Fruit fly (Drosophila melanogaster) whole organism, wandering third instar larva: ENCODE data around the gene CG10086.

Source experiments
- Abd-B ChIP-seq: fragments of >200 bp; optimal IDR thresholded peaks from 2 replicates; lab custom pipeline; 2017; ENCODE audit warnings: missing biosample characterization, missing genetic modification characterization
- CG32264 ChIP-seq: fragments of 200-800 bp; sonication (Bioruptor generic); optimal IDR thresholded peaks from 2 replicates; lab custom pipeline; 2016; ENCODE audit warnings: missing biosample characterization, missing genetic modification characterization
- CG9705 ChIP-seq: fragments of 200-800 bp; sonication (Bioruptor generic); optimal IDR thresholded peaks from 2 replicates; lab custom pipeline; 2018; ENCODE audit warnings: missing biosample characterization, mild to moderate bottlenecking, missing genetic modification characterization
- CrebA ChIP-seq: fragments of 200-800 bp; sonication (Bioruptor generic); optimal IDR thresholded peaks from 2 replicates; lab custom pipeline; 2016; ENCODE audit warnings: missing biosample characterization, mild to moderate bottlenecking, missing genetic modification characterization, borderline replicate concordance
- Dfd ChIP-seq: fragments of >200 bp; optimal IDR thresholded peaks from 2 replicates; lab custom pipeline; 2017; ENCODE audit warnings: missing biosample characterization, missing genetic modification characterization
- Dif ChIP-seq: fragments of 200-275, 200-300 bp; sonication (Bioruptor generic); optimal IDR thresholded peaks from 2 replicates; lab custom pipeline; 2018; ENCODE audit warnings: missing biosample characterization, missing genetic modification characterization; ENCODE audit not compliant: partially characterized antibody
- GATAd ChIP-seq: sonication (Bioruptor generic); optimal IDR thresholded peaks from 2 replicates; lab custom pipeline; 2016; ENCODE audit warnings: missing biosample characterization, missing genetic modification characterization
- HLH106 ChIP-seq: fragments of 200-800 bp; optimal IDR thresholded peaks from 3 replicates; lab custom pipeline; 2019; ENCODE audit warnings: missing biosample characterization, mild to moderate bottlenecking, missing genetic modification characterization, moderate library complexity
- Hnf4 ChIP-seq: fragments of 200-800 bp; sonication (Bioruptor generic); optimal IDR thresholded peaks from 2 replicates; lab custom pipeline; 2016; ENCODE audit warnings: missing biosample characterization, mild to moderate bottlenecking, missing genetic modification characterization
- Hr78 ChIP-seq: fragments of >200 bp; optimal IDR thresholded peaks from 2 replicates; lab custom pipeline; 2017; ENCODE audit warnings: missing biosample characterization, missing genetic modification characterization
- Hr83 ChIP-seq: fragments of 200-300 bp; sonication (Bioruptor generic); optimal IDR thresholded peaks from 2 replicates; lab custom pipeline; 2016; ENCODE audit warnings: missing biosample characterization, mild to moderate bottlenecking, missing genetic modification characterization, moderate library complexity; ENCODE audit not compliant: poor library complexity, severe bottlenecking
- Jra ChIP-seq: sonication (Bioruptor generic); optimal IDR thresholded peaks from 2 replicates; lab custom pipeline; 2016; ENCODE audit warnings: missing biosample characterization, missing genetic modification characterization
- Mio ChIP-seq: sonication (Bioruptor generic); optimal IDR thresholded peaks from 2 replicates; lab custom pipeline; 2016; ENCODE audit warnings: missing biosample characterization, missing genetic modification characterization
- Myc ChIP-seq: fragments of >200 bp; optimal IDR thresholded peaks from 2 replicates; lab custom pipeline; 2017
- N ChIP-seq: fragments of >200 bp; optimal IDR thresholded peaks from 2 replicates; lab custom pipeline; 2018; ENCODE audit warnings: missing biosample characterization, missing external identifiers, missing genetic modification characterization
- OdsH ChIP-seq: fragments of 200-800 bp; sonication (Bioruptor generic); optimal IDR thresholded peaks from 2 replicates; lab custom pipeline; 2016; ENCODE audit warnings: missing biosample characterization, mild to moderate bottlenecking, missing genetic modification characterization
- Rel ChIP-seq, 2 experiments: fragments of 200-800 bp; sonication (Bioruptor generic) in 1 of 2; optimal IDR thresholded peaks; 2 replicates in 1 of 2; 3 replicates in 1 of 2; lab custom pipeline; 2016 to 2019; ENCODE audit warnings: mild to moderate bottlenecking in 2 of 2, missing biosample characterization in 2 of 2, missing genetic modification characterization in 2 of 2, moderate library complexity in 1 of 2
- Sp1 ChIP-seq: fragments of 200-800 bp; sonication (Bioruptor generic); optimal IDR thresholded peaks from 3 replicates; lab custom pipeline; 2019; ENCODE audit warnings: missing biosample characterization, mild to moderate bottlenecking, missing genetic modification characterization, moderate library complexity
- br ChIP-seq: fragments of 200-800 bp; sonication (Bioruptor generic); optimal IDR thresholded peaks from 2 replicates; lab custom pipeline; 2016; ENCODE audit warnings: missing biosample characterization, missing genetic modification characterization
- brk ChIP-seq: fragments of 200-800 bp; sonication (Bioruptor generic); optimal IDR thresholded peaks from 2 replicates; lab custom pipeline; 2016; ENCODE audit warnings: missing biosample characterization, mild to moderate bottlenecking, missing genetic modification characterization
- dmrt93B ChIP-seq: fragments of 200-800 bp; sonication (Bioruptor generic); optimal IDR thresholded peaks from 2 replicates; lab custom pipeline; 2018; ENCODE audit warnings: missing biosample characterization, mild to moderate bottlenecking, missing genetic modification characterization
- dsf ChIP-seq: sonication (Bioruptor generic); optimal IDR thresholded peaks from 2 replicates; lab custom pipeline; 2016; ENCODE audit warnings: missing biosample characterization, missing genetic modification characterization, borderline replicate concordance
- ey ChIP-seq: fragments of 200-800 bp; sonication (Bioruptor generic); optimal IDR thresholded peaks from 2 replicates; lab custom pipeline; 2016; ENCODE audit warnings: missing biosample characterization, missing genetic modification characterization
- foxo ChIP-seq, 2 experiments: fragments of 200-800 bp; sonication (Bioruptor generic); optimal IDR thresholded peaks; 2 replicates in 1 of 2; 3 replicates in 1 of 2; lab custom pipeline; 2016 to 2017; ENCODE audit warnings: missing biosample characterization in 2 of 2, missing genetic modification characterization in 2 of 2
- fru ChIP-seq: fragments of 200-800 bp; sonication (Bioruptor generic); optimal IDR thresholded peaks from 3 replicates; lab custom pipeline; 2016; ENCODE audit warnings: missing biosample characterization, mild to moderate bottlenecking, missing genetic modification characterization
- lola ChIP-seq: fragments of >200 bp; optimal IDR thresholded peaks from 2 replicates; lab custom pipeline; 2017; ENCODE audit warnings: missing biosample characterization, missing genetic modification characterization
- pan ChIP-seq: fragments of >200 bp; optimal IDR thresholded peaks from 2 replicates; lab custom pipeline; 2017
- psq ChIP-seq: fragments of 200-800 bp; sonication (Bioruptor generic); optimal IDR thresholded peaks from 3 replicates; lab custom pipeline; 2017; ENCODE audit warnings: missing biosample characterization, mild to moderate bottlenecking, missing genetic modification characterization, moderate library complexity
- rgr ChIP-seq: fragments of 200-800 bp; sonication (Bioruptor generic); optimal IDR thresholded peaks from 3 replicates; lab custom pipeline; 2016; ENCODE audit warnings: missing biosample characterization, mild to moderate bottlenecking, missing genetic modification characterization
- sage ChIP-seq: fragments of 200-800 bp; sonication (Bioruptor generic); optimal IDR thresholded peaks from 2 replicates; lab custom pipeline; 2016; ENCODE audit warnings: missing biosample characterization, mild to moderate bottlenecking, missing genetic modification characterization
- usp ChIP-seq: fragments of >200 bp; optimal IDR thresholded peaks from 2 replicates; lab custom pipeline; 2017; ENCODE audit warnings: missing biosample characterization, missing genetic modification characterization
- woc ChIP-seq: sonication (Bioruptor generic); optimal IDR thresholded peaks from 2 replicates; lab custom pipeline; 2016; ENCODE audit warnings: missing biosample characterization, mild to moderate bottlenecking, missing genetic modification characterization

CG10086 gene

dm6 chr3R:7771656-7772055 is 18.8 kb upstream of the CG10086 start, which contains the start of gene CG11286:
Gene CG11286, minus strand, starts transcription at chr3R:7771756.
- no peak for TF ChIP-seq Jra (GFP tag; lab: Kevin White, UChicago)
- no peak for TF ChIP-seq dmrt93B (GFP tag; lab: Kevin White, UChicago)
- TF ChIP-seq psq (GFP tag; lab: Kevin White, UChicago): no peak
- no peak for TF ChIP-seq rgr (GFP tag; lab: Kevin White, UChicago)
- TF ChIP-seq HLH106 (tag; lab: Kevin White, UChicago): no peak
- TF ChIP-seq Abd-B (GFP tag; lab: Kevin White, UChicago): no peak
- TF ChIP-seq woc: no peak
- no peak for TF ChIP-seq GATAd
- no peak for TF ChIP-seq CG9705 (GFP tag; lab: Kevin White, UChicago)
- TF ChIP-seq usp (GFP tag; lab: Kevin White, UChicago): no peak
- no peak for TF ChIP-seq pan (lab: Kevin White, UChicago)
- no peak for TF ChIP-seq Sp1 (GFP tag; lab: Kevin White, UChicago)
- TF ChIP-seq dsf: no peak
- no peak for TF ChIP-seq Hr83 (GFP tag; lab: Kevin White, UChicago)
- TF ChIP-seq CG32264: no peak
- TF ChIP-seq ey (GFP tag; lab: Kevin White, UChicago): no peak
- TF ChIP-seq Hnf4 (GFP tag; lab: Kevin White, UChicago): no peak
- no peak for TF ChIP-seq sage (GFP tag; lab: Kevin White, UChicago)
- TF ChIP-seq Mio (GFP tag; lab: Kevin White, UChicago): no peak
- TF ChIP-seq, all 38 proteins: peak for 0

- TF ChIP-seq Myc (lab: Kevin White, UChicago) (peak; percentile 57), CG9705 (GFP tag; lab: Kevin White, UChicago) (no peak)
These were observed 10.8 kb upstream of the CG10086 start for dm6 chr3R:7779620-7780019.

dm6 chr3R:7782933-7783686 is 7.3 kb upstream of the CG10086 start, which contains the start of gene CG18747:
Gene CG18747, minus strand, starts transcription at chr3R:7783446.
- no peak for TF ChIP-seq Rel (GFP tag; optimal IDR thresholded peaks at IDR 0.05; lab: Kevin White, UChicago)
- peak; percentile 35 for TF ChIP-seq Rel (tag; optimal IDR thresholded peaks at IDR 0.05; lab: Kevin White, UChicago)
- no peak for TF ChIP-seq foxo (GFP tag; optimal IDR thresholded peaks at IDR 0.05; lab: Kevin White, UChicago)

- peak; percentile 15 for TF ChIP-seq rgr (GFP tag; lab: Kevin White, UChicago)
- TF ChIP-seq Rel (GFP tag; optimal IDR thresholded peaks at IDR 0.05; lab: Kevin White, UChicago): no peak
- peak; percentile 40 for TF ChIP-seq Rel (tag; optimal IDR thresholded peaks at IDR 0.05; lab: Kevin White, UChicago)
- no peak for TF ChIP-seq Hr83 (GFP tag; lab: Kevin White, UChicago)
- peak; percentile 11 for TF ChIP-seq Jra (GFP tag; lab: Kevin White, UChicago)
These were observed 4.6 kb upstream of the CG10086 start, which contains the start of gene CG18745 for dm6 chr3R:7785784-7786183. Gene CG18745, minus strand, starts transcription at chr3R:7786119.

dm6 chr3R:7787899-7788298 is 2.5 kb upstream of the CG10086 start, which contains the start of gene CG18748:
Gene CG18748, minus strand, starts transcription at chr3R:7787923.
- TF ChIP-seq Rel (GFP tag; optimal IDR thresholded peaks at IDR 0.05; lab: Kevin White, UChicago) (no peak), Rel (tag; optimal IDR thresholded peaks at IDR 0.05; lab: Kevin White, UChicago) (peak; percentile 96), dsf (no peak), pan (lab: Kevin White, UChicago) (no peak), rgr (GFP tag; lab: Kevin White, UChicago) (no peak), br (no peak), CrebA (GFP tag; lab: Kevin White, UChicago) (peak; percentile 11), Dfd (no peak), fru (GFP tag; lab: Kevin White, UChicago) (no peak), N (no peak)

- no peak for TF ChIP-seq sage (GFP tag; lab: Kevin White, UChicago)
- no peak for TF ChIP-seq Dif (GFP tag; lab: Kevin White, UChicago)
- no peak for TF ChIP-seq usp (GFP tag; lab: Kevin White, UChicago)
- TF ChIP-seq Hr78 (GFP tag; lab: Kevin White, UChicago): no peak
- no peak for TF ChIP-seq br
- TF ChIP-seq brk: no peak
- no peak for TF ChIP-seq Abd-B (GFP tag; lab: Kevin White, UChicago)
- no peak for TF ChIP-seq OdsH (GFP tag; lab: Kevin White, UChicago)
- no peak for TF ChIP-seq Myc (lab: Kevin White, UChicago)
- TF ChIP-seq lola: no peak
- TF ChIP-seq CG32264: no peak
These were observed 346 bp upstream of the CG10086 start, which contains the start of gene CG18746 for dm6 chr3R:7790087-7790486. Gene CG18746, minus strand, starts transcription at chr3R:7790187.
